Worm (Caenorhabditis elegans): ENCODE measurements around the gene str-250.

str-250 gene

DNA sequence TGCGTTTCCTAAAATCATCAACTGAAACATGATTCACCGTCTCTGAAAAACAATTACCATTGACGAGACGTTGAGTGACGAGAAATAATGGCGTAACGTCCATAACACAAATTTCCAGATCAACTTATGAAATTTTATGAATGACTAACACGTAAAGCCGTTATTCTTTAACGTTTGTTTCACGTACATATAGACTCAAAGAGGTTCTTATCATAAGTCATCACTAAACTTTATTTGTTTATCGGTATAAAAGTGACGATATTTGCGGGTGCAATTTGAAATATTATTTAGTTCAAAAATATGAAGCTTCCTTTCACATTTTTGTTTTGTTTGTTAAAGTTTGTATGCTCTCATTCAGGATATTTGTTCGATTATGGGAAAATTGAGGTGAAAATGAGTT lies 19.2 kb upstream of the str-250 start, which contains the start of gene oac-3:
Gene oac-3, plus strand, starts transcription at position 301 of the 400 bp plus-strand sequence.
- TF ChIP-seq hlh-15 (tag; optimal IDR thresholded peaks at IDR 0.05) (no peak), nfya-1 (tag; optimal IDR thresholded peaks at IDR 0.05) (no peak), pha-2 (tag; optimal IDR thresholded peaks at IDR 0.05) (no peak), hlh-8 (tag; optimal IDR thresholded peaks at IDR 0.05) (no peak), T23F11.4 (GFP tag; optimal IDR thresholded peaks at IDR 0.05) (no peak), nhr-11 (tag; optimal IDR thresholded peaks at IDR 0.05) (no peak), dve-1 (tag; optimal IDR thresholded peaks at IDR 0.05) (no peak), C08G9.2 (tag; optimal IDR thresholded peaks at IDR 0.05) (no peak), ceh-14 (tag; optimal IDR thresholded peaks at IDR 0.05) (no peak), tbx-2 (tag; optimal IDR thresholded peaks at IDR 0.05) (no peak)

DNA sequence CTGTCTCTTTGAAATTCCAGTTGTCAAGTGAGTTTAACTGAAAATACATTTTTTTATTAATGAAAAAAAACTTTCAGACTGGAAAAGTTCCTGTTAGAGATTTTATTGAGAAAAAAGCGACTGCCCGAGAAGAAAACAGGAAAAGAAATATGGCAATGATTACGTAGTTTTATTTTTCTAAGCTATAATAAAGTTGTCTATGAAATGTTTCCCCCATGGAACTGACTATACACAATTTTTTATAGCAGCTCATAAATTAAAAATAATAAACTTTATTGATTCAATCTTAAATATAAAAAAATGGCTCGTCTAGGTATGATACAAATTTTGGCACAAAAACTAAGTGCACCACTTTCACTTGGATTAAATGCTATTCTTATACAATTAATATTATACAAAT lies 15.9 kb upstream of the str-250 start, which contains the start of gene C06B3.1:
Gene C06B3.1, plus strand, starts transcription at position 301 of the 400 bp plus-strand sequence.
- TF ChIP-seq Y22D7AL.16 (tag; optimal IDR thresholded peaks at IDR 0.05) (no peak), sox-4 (tag; optimal IDR thresholded peaks at IDR 0.05) (no peak), nfya-1 (tag; optimal IDR thresholded peaks at IDR 0.05) (no peak), ama-1 (optimal IDR thresholded peaks at IDR 0.05) (no peak), syd-9 (tag; optimal IDR thresholded peaks at IDR 0.05) (no peak), hlh-8 (tag; optimal IDR thresholded peaks at IDR 0.05) (no peak), ceh-24 (tag; optimal IDR thresholded peaks at IDR 0.05) (no peak), pha-4 (tag; optimal IDR thresholded peaks at IDR 0.05) (no peak), T23F11.4 (GFP tag; optimal IDR thresholded peaks at IDR 0.05) (no peak), dmd-4 (tag; optimal IDR thresholded peaks at IDR 0.05; ENCODE audit: borderline replicate concordance) (no peak), C08G9.2 (tag; optimal IDR thresholded peaks at IDR 0.05) (no peak), hlh-13 (GFP tag; optimal IDR thresholded peaks at IDR 0.05) (no peak), C38D4.7 (GFP tag; optimal IDR thresholded peaks at IDR 0.05) (no peak), sdc-2 (tag; optimal IDR thresholded peaks at IDR 0.05) (no peak), odd-2 (tag; optimal IDR thresholded peaks at IDR 0.05) (no peak), ceh-2 (tag; optimal IDR thresholded peaks at IDR 0.05) (no peak), unc-86 (tag; optimal IDR thresholded peaks at IDR 0.05) (no peak), nhr-232 (tag; optimal IDR thresholded peaks at IDR 0.05) (no peak), K09A11.1 (tag; optimal IDR thresholded peaks at IDR 0.05; ENCODE audit: insufficient read depth) (no peak)

DNA sequence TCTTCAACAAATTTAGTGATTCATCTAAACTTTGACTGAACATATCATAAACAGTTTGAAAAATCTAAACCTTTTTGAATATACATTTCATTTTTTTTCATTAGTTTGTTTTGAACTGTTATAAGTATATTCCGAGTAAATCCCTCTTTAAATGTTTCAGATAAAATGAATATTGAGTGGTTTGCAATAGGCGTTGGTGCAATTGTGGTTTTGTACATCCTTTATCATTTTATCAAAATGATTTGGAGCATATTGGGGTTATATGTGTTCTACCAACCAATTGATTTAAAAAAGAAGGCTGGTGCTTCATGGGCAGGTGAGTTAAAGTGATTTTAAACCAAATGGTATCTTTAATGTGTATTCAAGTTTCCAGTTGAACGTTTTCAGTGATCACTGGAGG lies 14.0 kb upstream of the str-250 start, which contains the start of gene stdh-3:
Gene stdh-3, plus strand, starts transcription at position 166 of the 400 bp plus-strand sequence.
- TF ChIP-seq sox-2 (GFP tag; IDR thresholded peaks at IDR 0.05): no peak

DNA sequence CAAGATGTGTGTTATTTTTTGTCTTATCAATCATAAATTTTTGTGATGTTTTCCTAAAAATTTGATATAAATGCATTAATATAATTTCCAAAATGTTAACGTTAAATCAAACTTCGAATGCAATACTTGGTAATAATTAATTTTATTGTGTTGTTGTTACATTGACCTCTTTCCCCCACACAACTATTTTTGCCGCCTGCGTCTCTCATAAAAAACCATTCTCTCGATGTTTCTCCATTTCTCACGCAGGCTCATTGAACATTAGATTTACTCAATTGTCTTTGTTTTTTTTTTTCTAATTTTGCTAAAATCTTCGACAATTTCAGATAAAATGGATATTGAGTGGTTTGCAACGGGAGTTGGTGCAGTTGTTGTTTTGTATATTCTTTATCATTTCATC lies 12.3 kb upstream of the str-250 start, which contains the start of gene stdh-1:
Gene stdh-1, plus strand, starts transcription at position 327 of the 400 bp plus-strand sequence.
- TF ChIP-seq ceh-22 (tag; optimal IDR thresholded peaks at IDR 0.05) (no peak), unc-42 (tag; optimal IDR thresholded peaks at IDR 0.05) (peak; percentile 86)

DNA sequence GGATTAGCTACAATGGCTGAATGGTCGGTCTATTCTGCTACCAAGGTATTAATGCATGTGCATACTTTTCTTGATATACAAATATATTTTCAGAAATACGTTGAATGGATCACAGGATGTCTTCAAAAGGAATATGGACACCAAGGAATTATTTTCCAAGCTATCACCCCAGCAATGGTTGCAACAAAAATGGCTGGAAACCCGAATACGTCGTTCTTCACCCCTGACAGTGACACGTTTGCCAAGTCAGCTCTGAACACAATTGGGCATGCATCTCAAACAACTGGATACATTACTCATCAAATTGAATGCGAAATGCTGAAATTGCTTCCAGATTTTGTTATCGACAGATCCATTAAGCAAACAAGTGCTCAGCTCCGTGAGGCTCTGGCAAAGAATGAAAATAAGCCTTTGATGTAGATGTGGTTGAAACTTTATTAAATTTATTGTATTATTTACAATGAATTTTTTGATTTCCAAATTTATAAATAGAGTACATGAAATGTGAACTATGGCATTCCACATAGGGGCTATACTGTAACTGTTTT lies 10.8 kb upstream of the str-250 start:
- TF ChIP-seq pag-3 (tag; optimal IDR thresholded peaks at IDR 0.05; ENCODE audit: borderline replicate concordance) (no peak), ceh-2 (tag; optimal IDR thresholded peaks at IDR 0.05) (no peak), F13H6.1 (tag; optimal IDR thresholded peaks at IDR 0.05) (no peak), tbx-7 (tag; optimal IDR thresholded peaks at IDR 0.05) (no peak), unc-42 (tag; optimal IDR thresholded peaks at IDR 0.05) (no peak), unc-3 (GFP tag; conservative IDR thresholded peaks at IDR 0.05) (no peak), unc-3 (tag; optimal IDR thresholded peaks at IDR 0.05) (no peak), ahr-1 (tag; optimal IDR thresholded peaks at IDR 0.05) (no peak), ztf-16 (tag; optimal IDR thresholded peaks at IDR 0.05) (no peak), ceh-31 (tag; optimal IDR thresholded peaks at IDR 0.05) (no peak), K02D7.2 (tag; optimal IDR thresholded peaks at IDR 0.05) (no peak)
